Worm (Caenorhabditis elegans): Measurements from ENCODE around the gene F14D2.7.

DNA sequence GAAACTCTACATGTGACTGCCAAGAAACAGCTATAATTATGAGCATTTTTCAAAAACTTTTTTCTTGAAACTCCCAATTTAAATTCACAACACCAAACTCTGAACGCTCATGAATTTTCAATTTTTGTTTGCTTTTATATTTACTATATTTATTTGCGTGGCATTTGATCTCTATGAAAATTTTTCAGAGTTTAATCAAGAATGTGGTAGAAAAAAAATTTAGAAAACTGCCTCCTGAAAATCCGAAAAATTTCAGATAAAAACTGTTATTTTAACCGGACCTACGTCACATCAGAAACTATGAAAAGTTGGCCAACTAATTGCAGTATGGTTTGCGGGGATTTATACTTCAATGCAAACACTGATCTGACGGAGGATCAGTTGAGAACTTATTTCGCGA is 6.4 kb downstream of the F14D2.7 start, which contains the start of gene irld-27:
- TF ChIP-seq flt-1 (GFP tag; IDR thresholded peaks at IDR 0.05) (no peak), T22C8.4 (GFP tag; IDR thresholded peaks at IDR 0.05) (no peak), tab-1 (GFP tag; IDR thresholded peaks at IDR 0.05) (no peak), ref-1 (GFP tag; conservative IDR thresholded peaks at IDR 0.05) (no peak), ztf-29 (GFP tag; IDR thresholded peaks at IDR 0.05) (no peak)

All from whole organism, midembryonic.